Fruit fly (Drosophila melanogaster) whole organism, prepupa: ENCODE measurements around the gene CG14990.

Source experiments
- Blimp-1 ChIP-seq: fragments of 200-800 bp; sonication (Bioruptor generic); optimal IDR thresholded peaks from 3 replicates; lab custom pipeline; 2017; ENCODE audit warnings: missing biosample characterization, missing genetic modification characterization, mild to moderate bottlenecking, moderate library complexity, missing genetic modification reagents
- CG10631 ChIP-seq: fragments of 200-800 bp; sonication (Bioruptor generic); optimal IDR thresholded peaks from 2 replicates; lab custom pipeline; 2016; ENCODE audit warnings: missing biosample characterization, missing genetic modification characterization
- CG11294 ChIP-seq: fragments of 200-800 bp; sonication (Bioruptor generic); IDR thresholded peaks from 2 replicates; pipeline ENCODE4 v1.3.6; 2022; ENCODE audit warnings: missing biosample characterization, missing genetic modification characterization
- CG1621 ChIP-seq: fragments of 200-800 bp; sonication (Bioruptor generic); optimal IDR thresholded peaks from 3 replicates; lab custom pipeline; 2018; ENCODE audit warnings: missing biosample characterization, mild to moderate bottlenecking, missing genetic modification characterization
- CG31627 ChIP-seq: fragments of 200-800 bp; sonication (Bioruptor generic); optimal IDR thresholded peaks from 3 replicates; lab custom pipeline; 2016; ENCODE audit warnings: missing biosample characterization, missing genetic modification characterization
- CG34406 ChIP-seq: fragments of 200-800 bp; sonication (Bioruptor generic); optimal IDR thresholded peaks from 3 replicates; lab custom pipeline; 2016; ENCODE audit warnings: missing biosample characterization, missing genetic modification characterization
- CG3919 ChIP-seq: fragments of 200-800 bp; sonication (Bioruptor generic); optimal IDR thresholded peaks from 3 replicates; lab custom pipeline; 2016; ENCODE audit warnings: missing biosample characterization, missing genetic modification characterization
- CG4318 ChIP-seq: fragments of 200-800 bp; sonication (Bioruptor generic); optimal IDR thresholded peaks from 3 replicates; lab custom pipeline; 2017; ENCODE audit warnings: missing biosample characterization, mild to moderate bottlenecking, missing genetic modification characterization
- CG6163 ChIP-seq: fragments of 200-800 bp; sonication (Bioruptor generic); IDR thresholded peaks from 3 replicates; pipeline ENCODE4 v1.3.6; 2022; ENCODE audit warnings: missing biosample characterization, missing genetic modification characterization
- CG6808 ChIP-seq: fragments of 200-800 bp; sonication (Bioruptor generic); optimal IDR thresholded peaks from 3 replicates; lab custom pipeline; 2017; ENCODE audit warnings: missing biosample characterization, missing genetic modification characterization, mild to moderate bottlenecking, moderate library complexity, missing genetic modification reagents
- CG6854 ChIP-seq: fragments of 200-800 bp; sonication (Bioruptor generic); optimal IDR thresholded peaks from 2 replicates; lab custom pipeline; 2017; ENCODE audit warnings: missing biosample characterization, mild to moderate bottlenecking, missing genetic modification characterization
- CG7368 ChIP-seq: fragments of 200-800 bp; sonication (Bioruptor generic); optimal IDR thresholded peaks from 3 replicates; lab custom pipeline; 2016; ENCODE audit warnings: missing biosample characterization, missing genetic modification characterization
- CG8319 ChIP-seq: fragments of 200-800 bp; sonication (Bioruptor generic); optimal IDR thresholded peaks from 3 replicates; lab custom pipeline; 2016; ENCODE audit warnings: missing biosample characterization, missing genetic modification characterization
- CG8632 ChIP-seq: fragments of 200-800 bp; sonication (Bioruptor generic); optimal IDR thresholded peaks from 3 replicates; lab custom pipeline; 2016; ENCODE audit warnings: missing biosample characterization, missing genetic modification characterization
- CG9139 ChIP-seq: fragments of 200-800 bp; sonication (Bioruptor generic); optimal IDR thresholded peaks from 3 replicates; lab custom pipeline; 2017; ENCODE audit warnings: missing biosample characterization, mild to moderate bottlenecking, missing genetic modification characterization
- Eip75B ChIP-seq: fragments of 200-800 bp; sonication (Bioruptor generic); optimal IDR thresholded peaks from 3 replicates; lab custom pipeline; 2016; ENCODE audit warnings: missing biosample characterization, missing genetic modification characterization
- Eip78C ChIP-seq: fragments of 200-800 bp; sonication (Bioruptor generic); peaks from one replicate; lab custom pipeline; 2016; ENCODE audit warnings: missing biosample characterization, missing genetic modification characterization
- Eip93F ChIP-seq: fragments of 200-800 bp; sonication (Bioruptor generic); optimal IDR thresholded peaks from 2 replicates; lab custom pipeline; 2016; ENCODE audit warnings: missing biosample characterization, mild to moderate bottlenecking, missing genetic modification characterization
- Ets21C ChIP-seq: fragments of 200-800 bp; sonication (Bioruptor generic); optimal IDR thresholded peaks from 3 replicates; lab custom pipeline; 2016; ENCODE audit warnings: missing biosample characterization, missing genetic modification characterization
- Gug ChIP-seq: fragments of 200-800 bp; sonication (Bioruptor generic); IDR thresholded peaks from 2 replicates; pipeline ENCODE4 v1.3.6; 2022; ENCODE audit warnings: missing biosample characterization, missing genetic modification characterization
- Hr38 ChIP-seq: sonication (Bioruptor generic); optimal IDR thresholded peaks from 2 replicates; lab custom pipeline; 2016; ENCODE audit warnings: missing biosample characterization, missing genetic modification characterization
- Hr39 ChIP-seq: fragments of 200-800 bp; sonication (Bioruptor generic); optimal IDR thresholded peaks from 2 replicates; lab custom pipeline; 2016; ENCODE audit warnings: missing biosample characterization, missing genetic modification characterization
- Hr4 ChIP-seq: fragments of 200-800 bp; sonication (Bioruptor generic); optimal IDR thresholded peaks from 3 replicates; lab custom pipeline; 2016; ENCODE audit warnings: missing biosample characterization, missing genetic modification characterization
- Lpt ChIP-seq: fragments of 200-800 bp; sonication (Bioruptor generic); optimal IDR thresholded peaks from 3 replicates; lab custom pipeline; 2016; ENCODE audit warnings: missing biosample characterization, missing genetic modification characterization
- OdsH ChIP-seq: fragments of 200-800 bp; sonication (Bioruptor generic); optimal IDR thresholded peaks from 3 replicates; lab custom pipeline; 2016; ENCODE audit warnings: missing biosample characterization, missing genetic modification characterization
- Sox102F ChIP-seq: fragments of 200-800 bp; sonication (Bioruptor generic); optimal IDR thresholded peaks from 2 replicates; lab custom pipeline; 2016; ENCODE audit warnings: missing biosample characterization, mild to moderate bottlenecking, missing genetic modification characterization
- Sox15 ChIP-seq: fragments of 200-800 bp; sonication (Bioruptor generic); optimal IDR thresholded peaks from 3 replicates; lab custom pipeline; 2016; ENCODE audit warnings: missing biosample characterization, missing genetic modification characterization
- achi ChIP-seq: fragments of 200-800 bp; sonication (Bioruptor generic); optimal IDR thresholded peaks from 3 replicates; lab custom pipeline; 2016; ENCODE audit warnings: missing biosample characterization, missing genetic modification characterization
- acj6 ChIP-seq: fragments of 200-800 bp; sonication (Bioruptor generic); optimal IDR thresholded peaks from 3 replicates; lab custom pipeline; 2016; ENCODE audit warnings: missing biosample characterization, missing genetic modification characterization
- cyc ChIP-seq: fragments of 200-800 bp; sonication (Bioruptor generic); optimal IDR thresholded peaks from 3 replicates; lab custom pipeline; 2016; ENCODE audit warnings: missing biosample characterization, missing genetic modification characterization
- dac ChIP-seq: fragments of 200-800 bp; sonication (Bioruptor generic); optimal IDR thresholded peaks from 2 replicates; lab custom pipeline; 2017; ENCODE audit warnings: missing biosample characterization, mild to moderate bottlenecking, missing genetic modification characterization
- esn ChIP-seq: fragments of 200-800 bp; sonication (Bioruptor generic); optimal IDR thresholded peaks from 2 replicates; lab custom pipeline; 2016; ENCODE audit warnings: missing biosample characterization, mild to moderate bottlenecking, missing genetic modification characterization, moderate library complexity
- fd59A ChIP-seq: fragments of 200-800 bp; sonication (Bioruptor generic); optimal IDR thresholded peaks from 2 replicates; lab custom pipeline; 2017; ENCODE audit warnings: missing biosample characterization, mild to moderate bottlenecking, missing genetic modification characterization, missing genetic modification reagents
- fd85E ChIP-seq: fragments of 200-800 bp; sonication (Bioruptor generic); optimal IDR thresholded peaks from 3 replicates; lab custom pipeline; 2016; ENCODE audit warnings: missing biosample characterization, missing genetic modification characterization
- fkh ChIP-seq: fragments of 200-800 bp; sonication (Bioruptor generic); optimal IDR thresholded peaks from 3 replicates; lab custom pipeline; 2017; ENCODE audit warnings: missing biosample characterization, mild to moderate bottlenecking, missing genetic modification characterization, moderate library complexity
- lz ChIP-seq: fragments of 200-800 bp; sonication (Bioruptor generic); optimal IDR thresholded peaks from 3 replicates; lab custom pipeline; 2016; ENCODE audit warnings: missing biosample characterization, missing genetic modification characterization
- pdm3 ChIP-seq: fragments of 200-800 bp; sonication (Bioruptor generic); optimal IDR thresholded peaks from 3 replicates; lab custom pipeline; 2016; ENCODE audit warnings: missing biosample characterization, missing genetic modification characterization
- spab ChIP-seq: fragments of 200-800 bp; sonication (Bioruptor generic); optimal IDR thresholded peaks from 2 replicates; lab custom pipeline; 2017; ENCODE audit warnings: missing biosample characterization, mild to moderate bottlenecking, missing genetic modification characterization, missing genetic modification reagents
- ss ChIP-seq, 2 experiments: fragments of 200-800 bp; sonication (Bioruptor generic); optimal IDR thresholded peaks; 2 replicates in 1 of 2; 3 replicates in 1 of 2; lab custom pipeline; 2017 to 2018; ENCODE audit warnings: mild to moderate bottlenecking in 2 of 2, missing biosample characterization in 2 of 2, missing genetic modification characterization in 2 of 2, moderate library complexity in 1 of 2
- svp ChIP-seq: fragments of 200-800 bp; sonication (Bioruptor generic); peaks from one replicate; lab custom pipeline; 2016; ENCODE audit warnings: missing biosample characterization, missing genetic modification characterization
- topi ChIP-seq: fragments of 200-800 bp; sonication (Bioruptor generic); optimal IDR thresholded peaks from 3 replicates; lab custom pipeline; 2016; ENCODE audit warnings: missing biosample characterization, missing genetic modification characterization
- vri ChIP-seq: fragments of 200-800 bp; sonication (Bioruptor generic); optimal IDR thresholded peaks from 3 replicates; lab custom pipeline; 2016; ENCODE audit warnings: missing biosample characterization, mild to moderate bottlenecking, missing genetic modification characterization

Gene CG14990

DNA sequence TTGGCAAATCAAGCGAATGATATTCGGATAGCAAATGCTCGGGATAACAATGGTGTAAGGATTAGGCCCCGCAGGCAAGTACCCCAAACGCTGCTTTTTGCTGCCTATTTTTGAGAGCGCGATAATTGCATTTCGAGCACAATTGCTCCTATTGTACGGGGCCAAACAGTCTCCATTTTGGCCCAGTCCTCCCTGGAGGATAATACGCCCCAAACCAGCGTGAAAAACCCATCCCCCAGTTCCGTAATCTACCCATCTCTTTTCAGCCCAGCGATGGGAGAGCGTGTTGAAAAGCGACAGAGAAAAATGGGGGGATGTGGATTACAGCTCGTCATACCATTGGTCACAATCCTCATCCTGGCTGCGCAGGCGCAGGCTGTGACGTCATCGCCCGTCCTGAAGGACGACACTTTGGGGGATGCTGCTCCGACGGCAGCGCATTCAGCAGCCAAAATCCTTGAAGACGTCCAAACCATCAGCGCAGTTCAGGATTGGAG is 4.3 kb upstream of the CG14990 start, which contains the start of gene Gad1:
Gad1 (minus strand) TSS at position 51 of the 497 bp plus-strand sequence.
- TF ChIP-seq Hr4 (GFP tag; lab: Kevin White, UChicago) (no peak), CG34406 (GFP tag; lab: Kevin White, UChicago) (no peak), svp (GFP tag; lab: Kevin White, UChicago) (no peak), CG4318 (GFP tag; lab: Kevin White, UChicago) (no peak)

DNA sequence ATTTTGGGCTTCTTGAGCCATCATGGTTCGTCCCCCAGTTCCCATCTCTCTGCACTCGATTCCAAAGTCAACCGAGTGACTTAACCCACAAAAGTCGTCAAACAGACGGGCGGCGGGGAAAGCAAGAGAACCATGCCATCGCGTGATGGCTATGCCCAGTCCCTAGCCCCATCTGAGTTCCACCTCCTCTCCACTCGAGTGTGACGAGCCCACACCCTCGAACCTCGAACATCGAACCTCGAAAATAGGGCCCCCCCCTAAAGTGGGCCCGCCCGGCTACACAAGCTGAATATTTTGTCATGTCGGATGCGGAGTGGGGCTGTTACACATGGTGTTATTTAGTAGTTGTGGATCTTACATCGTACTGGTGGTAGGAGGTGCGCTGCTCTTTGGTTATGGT is 3.5 kb downstream of the CG14990 start:
- TF ChIP-seq CG3919 (GFP tag; lab: Kevin White, UChicago) (no peak), ss (GFP tag; optimal IDR thresholded peaks at IDR 0.05; lab: Kevin White, UChicago) (peak in 1 of 2 experiments; percentile 96)

DNA sequence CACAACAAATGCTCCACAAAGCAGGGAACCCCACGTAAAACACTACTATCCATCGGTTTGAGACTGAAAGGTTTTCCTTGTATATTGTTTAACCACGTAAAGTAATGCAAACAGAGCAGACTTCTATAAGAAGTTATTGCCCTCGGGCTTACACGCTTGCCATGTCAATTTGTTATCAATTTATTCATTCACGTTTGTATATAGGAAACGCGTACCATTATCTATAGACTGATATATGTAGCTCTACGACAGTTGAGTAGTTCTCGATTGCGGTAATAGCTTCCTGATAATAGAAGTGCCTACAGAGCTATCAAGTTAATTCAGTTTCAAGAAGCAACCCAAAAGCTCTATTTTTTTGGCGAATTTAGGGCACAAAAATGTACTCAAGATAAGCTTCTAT is 6.2 kb downstream of the CG14990 start:
- TF ChIP-seq Eip75B (GFP tag; lab: Kevin White, UChicago) (no peak), OdsH (no peak), svp (GFP tag; lab: Kevin White, UChicago) (peak; percentile 4), CG9139 (GFP tag; lab: Kevin White, UChicago) (no peak), CG6163 (no peak), Eip93F (GFP tag; lab: Kevin White, UChicago) (no peak), spab (GFP tag; lab: Kevin White, UChicago) (no peak), Hr4 (GFP tag; lab: Kevin White, UChicago) (no peak), fkh (GFP tag; lab: Kevin White, UChicago) (peak; percentile 36), cyc (no peak), CG6808 (GFP tag; lab: Kevin White, UChicago) (no peak), Gug (GFP tag; lab: Robert Waterston, UW) (no peak)

DNA sequence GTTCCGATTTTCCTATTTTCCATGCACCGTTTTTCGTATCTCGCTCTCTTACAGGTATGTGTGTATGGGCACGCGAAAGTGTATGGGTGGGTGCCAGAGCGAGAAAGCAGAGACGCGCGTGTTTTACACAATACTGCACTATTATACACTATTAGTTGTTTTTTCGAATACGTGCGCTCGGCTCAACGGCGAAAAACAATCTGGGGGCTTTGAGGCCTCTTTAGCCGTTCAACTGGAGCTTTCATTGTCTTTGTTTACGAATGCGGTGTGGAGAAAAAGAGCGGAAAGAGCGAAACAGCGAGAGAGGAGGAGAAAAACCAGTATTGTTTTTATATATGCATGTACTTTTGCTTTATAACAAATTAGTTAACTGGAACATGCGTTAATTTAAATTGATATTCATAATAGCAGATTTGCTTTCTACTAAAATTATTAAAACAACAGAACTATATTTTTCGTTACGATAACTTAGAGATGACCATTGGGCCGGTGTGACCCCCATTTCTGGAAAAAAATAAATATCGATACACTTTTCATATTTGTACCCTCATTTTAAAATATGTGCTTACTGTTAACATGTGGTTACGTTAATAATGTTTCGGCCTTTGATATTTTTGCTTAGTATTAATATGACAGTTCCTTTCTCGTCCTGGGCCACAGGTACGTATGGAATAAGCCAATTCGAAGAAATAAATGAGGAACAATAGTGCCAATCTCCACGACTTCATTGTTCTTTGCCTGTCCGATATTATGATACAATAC is 9.7 kb downstream of the CG14990 start, which contains the start of gene CG14995:
CG14995 (minus strand) TSS at position 761 of the 762 bp plus-strand sequence.
- TF ChIP-seq CG6854 (peak; percentile 70), fd85E (GFP tag; lab: Kevin White, UChicago) (peak; percentile 19), CG8319 (GFP tag; lab: Kevin White, UChicago) (no peak), Ets21C (no peak), Eip78C (GFP tag; lab: Kevin White, UChicago) (peak; percentile 76), Gug (GFP tag; lab: Robert Waterston, UW) (no peak), Eip75B (GFP tag; lab: Kevin White, UChicago) (peak; percentile 33), vri (no peak), Hr4 (GFP tag; lab: Kevin White, UChicago) (no peak), fd59A (GFP tag; lab: Kevin White, UChicago) (no peak), fkh (GFP tag; lab: Kevin White, UChicago) (peak; percentile 20), CG6808 (GFP tag; lab: Kevin White, UChicago) (peak; percentile 14), CG1621 (tag; lab: Kevin White, UChicago) (no peak), pdm3 (GFP tag; lab: Kevin White, UChicago) (no peak), CG11294 (GFP tag; lab: Robert Waterston, UW) (no peak), Blimp-1 (GFP tag; lab: Kevin White, UChicago) (no peak), CG9139 (GFP tag; lab: Kevin White, UChicago) (peak; percentile 32), Lpt (peak; percentile 37), Sox102F (GFP tag; lab: Kevin White, UChicago) (peak; percentile 15), CG6163 (peak; percentile 64; the same call in 2 of the 3 replicates), esn (GFP tag; lab: Kevin White, UChicago) (peak; percentile 8), Hr38 (GFP tag; lab: Kevin White, UChicago) (no peak), CG31627 (GFP tag; lab: Kevin White, UChicago) (no peak), ss (GFP tag; optimal IDR thresholded peaks at IDR 0.05; lab: Kevin White, UChicago) (peak; percentile 37 to 75), lz (no peak), spab (GFP tag; lab: Kevin White, UChicago) (no peak), achi (GFP tag; lab: Kevin White, UChicago) (no peak), Sox15 (GFP tag; lab: Kevin White, UChicago) (no peak), topi (GFP tag; lab: Kevin White, UChicago) (peak; percentile 1), acj6 (GFP tag; lab: Kevin White, UChicago) (no peak), CG8632 (no peak), CG3919 (GFP tag; lab: Kevin White, UChicago) (peak; percentile 44), CG4318 (GFP tag; lab: Kevin White, UChicago) (no peak), svp (GFP tag; lab: Kevin White, UChicago) (peak; percentile 77), Eip93F (GFP tag; lab: Kevin White, UChicago) (no peak), CG7368 (GFP tag; lab: Kevin White, UChicago) (no peak), Hr39 (no peak), CG10631 (GFP tag; lab: Kevin White, UChicago) (no peak), dac (GFP tag; lab: Kevin White, UChicago) (no peak)
